Worm (Caenorhabditis elegans): ENCODE measurements around the gene F10E7.1.

The F10E7.1 gene

DNA sequence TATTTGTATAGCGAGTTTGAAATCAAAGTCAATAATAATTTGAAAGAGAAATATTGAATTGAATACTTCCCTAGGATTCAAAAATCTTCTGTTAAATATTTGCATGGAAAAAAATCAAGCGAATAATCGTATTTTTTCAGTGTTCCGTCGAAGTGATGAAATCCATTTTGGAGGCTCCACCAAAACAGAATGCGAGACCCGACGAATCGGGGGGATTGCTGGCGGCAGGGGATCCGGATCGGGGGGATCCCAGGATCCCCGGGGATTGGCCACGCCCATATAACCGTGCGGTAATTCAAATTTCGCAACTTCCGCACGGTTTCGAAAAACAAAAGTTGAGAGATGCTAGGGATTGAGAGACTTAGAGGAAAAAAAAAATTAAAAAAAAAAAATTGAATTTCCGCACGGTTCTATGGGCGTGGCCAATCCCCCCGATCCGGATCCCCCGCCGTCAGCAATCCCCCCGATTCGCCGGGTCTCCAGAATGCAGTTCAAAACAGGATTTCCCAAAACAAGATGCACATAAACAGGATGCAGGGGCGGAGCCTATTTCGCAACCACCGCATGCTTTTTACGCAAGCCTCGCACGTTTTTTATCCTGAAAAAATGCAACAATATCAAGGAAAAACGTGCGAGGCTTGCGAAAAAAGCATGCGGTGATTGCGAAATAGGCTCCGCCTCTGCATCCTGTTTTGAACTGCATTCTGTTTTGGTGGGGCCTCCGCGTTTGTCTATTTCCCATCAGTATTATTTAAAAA, 3.7 kb upstream of the F10E7.1 start, which contains the start of gene F10E7.11 (continued):
- TF ChIP-seq nhr-77 (tag; optimal IDR thresholded peaks at IDR 0.05): no peak
- peak; percentile 38 for TF ChIP-seq dsc-1 (tag; optimal IDR thresholded peaks at IDR 0.05)
- peak; percentile 40 for TF ChIP-seq nhr-85 (tag)

DNA sequence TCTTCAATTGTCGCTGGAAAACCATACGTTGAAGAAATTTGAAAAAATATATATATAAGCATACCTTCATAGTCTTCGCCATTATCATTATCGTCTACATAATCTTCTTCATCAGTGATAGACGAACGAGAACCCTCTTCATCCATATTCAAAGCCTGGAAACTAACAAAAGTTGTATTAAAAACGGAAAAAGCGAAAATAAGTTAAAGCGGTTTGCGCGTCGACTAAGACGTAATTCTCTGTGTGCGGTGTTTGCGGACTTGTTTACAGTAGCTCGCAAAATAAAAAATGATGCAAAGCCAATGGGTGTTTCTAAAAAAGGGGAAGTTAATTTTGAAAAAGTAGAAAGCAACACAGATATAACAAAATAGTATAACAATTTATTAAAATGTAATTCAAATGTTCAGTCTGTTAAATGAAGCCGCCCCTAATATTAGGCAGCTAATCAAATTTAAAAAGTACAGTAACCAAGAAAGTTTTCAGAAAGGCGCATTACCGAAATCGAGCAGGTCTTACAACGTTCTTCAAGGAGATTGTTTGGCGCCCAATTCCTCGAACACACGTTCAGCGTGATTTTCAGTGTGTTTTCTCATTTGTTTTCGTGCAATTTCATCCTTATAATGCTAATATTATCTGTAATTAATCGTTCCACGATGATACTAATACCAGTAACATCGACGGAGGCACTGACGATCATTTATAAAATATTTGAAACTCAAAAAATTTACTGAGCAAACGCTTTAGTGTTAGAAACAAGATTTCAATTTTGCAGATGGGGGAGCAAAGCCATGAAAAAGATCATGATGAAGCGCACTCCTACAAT, 5.5 kb downstream of the F10E7.1 start, which contains the start of the genes T07F8.4 and gld-3:
Gene T07F8.4 (minus strand): TSS at position 162 of the 823 bp plus-strand sequence.
Gene gld-3 (plus strand): TSS at position 773 of the 823 bp plus-strand sequence.
- TF ChIP-seq fkh-8 (tag; optimal IDR thresholded peaks at IDR 0.05) (no peak), hlh-17 (GFP tag; optimal IDR thresholded peaks at IDR 0.05; ENCODE audit: borderline replicate concordance) (no peak), zag-1 (tag; optimal IDR thresholded peaks at IDR 0.05) (no peak), xbp-1 (tag; optimal IDR thresholded peaks at IDR 0.05) (no peak), nhr-19 (GFP tag; conservative IDR thresholded peaks at IDR 0.05) (no peak), efl-3 (GFP tag; optimal IDR thresholded peaks at IDR 0.05) (no peak), lin-14 (GFP tag; optimal IDR thresholded peaks at IDR 0.05) (no peak), elt-2 (tag; optimal IDR thresholded peaks at IDR 0.05) (no peak), efl-1 (optimal IDR thresholded peaks at IDR 0.05) (peak; percentile 39 to 43), efl-1 (GFP tag; optimal IDR thresholded peaks at IDR 0.05 in 1 of 2) (peak; percentile 50 to 55), jun-1 (tag; optimal IDR thresholded peaks at IDR 0.05) (no peak), ceh-63 (GFP tag; optimal IDR thresholded peaks at IDR 0.05) (no peak), isw-1 (GFP tag; IDR thresholded peaks at IDR 0.05) (no peak), ceh-88 (GFP tag; IDR thresholded peaks at IDR 0.05) (no peak), pqm-1 (tag; optimal IDR thresholded peaks at IDR 0.05) (no peak), snu-23 (GFP tag; optimal IDR thresholded peaks at IDR 0.05) (no peak), Y116A8C.19 (tag; optimal IDR thresholded peaks at IDR 0.05; ENCODE audit: borderline replicate concordance) (no peak), C16A3.4 (tag; optimal IDR thresholded peaks at IDR 0.05) (peak; percentile 47), mef-2 (tag; optimal IDR thresholded peaks at IDR 0.05) (no peak), dpl-1 (GFP tag; optimal IDR thresholded peaks at IDR 0.05) (peak; percentile 8 to 63 (median 29)), alr-1 (tag; optimal IDR thresholded peaks at IDR 0.05; ENCODE audit: borderline replicate concordance) (no peak), elt-3 (tag; optimal IDR thresholded peaks at IDR 0.05) (no peak), vab-15 (tag; optimal IDR thresholded peaks at IDR 0.05) (no peak), fkh-10 (GFP tag; optimal IDR thresholded peaks at IDR 0.05) (no peak), ces-1 (GFP tag; optimal IDR thresholded peaks at IDR 0.05) (no peak), nhr-20 (tag; optimal IDR thresholded peaks at IDR 0.05) (no peak), mab-9 (GFP tag; IDR thresholded peaks at IDR 0.05) (no peak), lin-35 (GFP tag; optimal IDR thresholded peaks at IDR 0.05) (peak; percentile 44 to 62), nhr-47 (tag; optimal IDR thresholded peaks at IDR 0.05) (no peak), nhr-76 (tag; optimal IDR thresholded peaks at IDR 0.05) (no peak), C04F5.9 (tag; optimal IDR thresholded peaks at IDR 0.05) (no peak), mep-1 (tag; optimal IDR thresholded peaks at IDR 0.05) (peak; percentile 75), lsy-2 (tag; optimal IDR thresholded peaks at IDR 0.05) (peak; percentile 84 to 97), F16B12.6 (tag; optimal IDR thresholded peaks at IDR 0.05) (peak; percentile 81), blmp-1 (tag; optimal IDR thresholded peaks at IDR 0.05) (peak; percentile 60)

DNA sequence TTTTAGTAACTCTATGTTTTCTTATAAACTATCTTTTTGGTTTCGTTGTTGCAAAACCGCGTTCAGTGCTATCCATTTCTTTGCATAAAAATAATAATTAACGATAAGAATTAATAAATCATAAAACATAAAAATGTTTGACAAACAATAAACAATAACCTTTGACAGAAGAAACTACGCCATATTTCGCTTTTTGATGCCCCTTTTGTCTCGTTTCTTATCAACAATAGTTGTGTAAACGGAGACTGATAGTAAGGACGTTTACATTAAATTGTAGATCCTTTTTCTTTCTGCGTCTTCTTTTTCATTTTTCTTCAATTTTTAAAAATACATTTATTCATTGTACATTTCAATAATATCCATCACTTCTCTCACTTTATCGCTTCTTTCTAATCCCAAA, 12.5 kb downstream of the F10E7.1 start:
- TF ChIP-seq nhr-20 (tag; optimal IDR thresholded peaks at IDR 0.05) (peak; percentile 24), lin-35 (GFP tag; optimal IDR thresholded peaks at IDR 0.05) (peak in 1 of 2 experiments; percentile 30), nhr-90 (tag; optimal IDR thresholded peaks at IDR 0.05; ENCODE audit: poor library complexity) (peak; percentile 30), nhr-71 (tag; optimal IDR thresholded peaks at IDR 0.05) (no peak), elt-2 (tag; optimal IDR thresholded peaks at IDR 0.05) (peak; percentile 72), egl-27 (tag; optimal IDR thresholded peaks at IDR 0.05) (no peak), fos-1 (tag; optimal IDR thresholded peaks at IDR 0.05) (no peak), elt-3 (tag; optimal IDR thresholded peaks at IDR 0.05) (peak in 1 of 6 experiments; percentile 1), snu-23 (GFP tag; optimal IDR thresholded peaks at IDR 0.05) (no peak)
